Worm (Caenorhabditis elegans): Measurements from ENCODE around the gene unc-6.

DNA sequence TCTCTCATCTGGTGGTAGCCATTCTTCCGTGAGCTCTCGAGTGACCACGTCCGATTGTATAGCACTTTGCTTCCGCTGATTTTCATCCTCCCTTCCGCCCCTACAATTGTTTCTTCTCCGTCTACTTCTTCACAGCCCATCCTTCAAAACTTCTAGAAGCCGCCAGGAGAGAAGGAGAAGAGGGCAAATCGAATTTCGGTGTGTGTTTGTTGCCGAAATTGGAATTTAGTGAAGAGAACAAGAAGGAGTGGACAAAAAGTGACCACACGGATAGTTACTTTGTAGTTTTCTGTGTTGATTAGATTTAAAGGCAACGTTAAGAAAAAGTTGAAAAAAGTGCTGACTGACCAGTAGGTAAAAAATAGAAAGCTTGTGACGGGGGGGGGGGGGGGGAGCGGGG lies 3.6 kb downstream of the unc-6 start:
- TF ChIP-seq nhr-25 (tag; optimal IDR thresholded peaks at IDR 0.05) = no peak
- no peak for TF ChIP-seq lin-39 (tag; optimal IDR thresholded peaks at IDR 0.05)
- TF ChIP-seq ztf-11 (tag; optimal IDR thresholded peaks at IDR 0.05) = no peak
